Fruit fly (Drosophila melanogaster) whole organism, adult: ENCODE measurements around the gene RNF220.

Experiments
- CG11617 ChIP-seq: fragments of 200-800 bp; sonication (Bioruptor generic); optimal IDR thresholded peaks from 2 replicates; lab custom pipeline; 2017; ENCODE audit warnings: mild to moderate bottlenecking, missing biosample characterization, missing genetic modification reagents, missing genetic modification characterization
- CG12768 ChIP-seq: fragments of 200-800 bp; sonication (Bioruptor generic); optimal IDR thresholded peaks from 2 replicates; lab custom pipeline; 2017; ENCODE audit warnings: missing biosample characterization, missing genetic modification characterization, mild to moderate bottlenecking, moderate library complexity, missing genetic modification reagents
- CG14711 ChIP-seq: fragments of 200-800 bp; sonication (Bioruptor generic); optimal IDR thresholded peaks from 2 replicates; lab custom pipeline; 2018; ENCODE audit warnings: missing biosample characterization, mild to moderate bottlenecking, missing genetic modification characterization, moderate library complexity
- CG1620 ChIP-seq: fragments of 200-800 bp; sonication (Bioruptor generic); optimal IDR thresholded peaks from 2 replicates; lab custom pipeline; 2016; ENCODE audit warnings: missing biosample characterization, missing genetic modification characterization
- CG33017 ChIP-seq: fragments of 200-800 bp; sonication (Bioruptor generic); optimal IDR thresholded peaks from 2 replicates; lab custom pipeline; 2018; ENCODE audit warnings: missing biosample characterization, mild to moderate bottlenecking, missing genetic modification characterization, moderate library complexity
- CG5204 ChIP-seq: fragments of 200-800 bp; sonication (Bioruptor generic); optimal IDR thresholded peaks from 2 replicates; lab custom pipeline; 2016; ENCODE audit warnings: missing biosample characterization, missing genetic modification characterization
- CG7045 ChIP-seq: fragments of 200-800 bp; sonication (Bioruptor generic); optimal IDR thresholded peaks from 2 replicates; lab custom pipeline; 2017; ENCODE audit warnings: missing biosample characterization, mild to moderate bottlenecking, missing genetic modification characterization
- CG7101 ChIP-seq: fragments of 200-800 bp; sonication (Bioruptor generic); optimal IDR thresholded peaks from 2 replicates; lab custom pipeline; 2018; ENCODE audit warnings: missing biosample characterization, mild to moderate bottlenecking, missing genetic modification characterization, moderate library complexity
- Clk ChIP-seq: fragments of 200-800 bp; sonication (Bioruptor generic); optimal IDR thresholded peaks from 2 replicates; lab custom pipeline; 2017; ENCODE audit warnings: missing biosample characterization, missing genetic modification characterization
- Crg-1 ChIP-seq: fragments of 200-800 bp; sonication (Bioruptor generic); optimal IDR thresholded peaks from 2 replicates; lab custom pipeline; 2016; ENCODE audit warnings: missing biosample characterization, missing genetic modification characterization
- Hr96 ChIP-seq: fragments of 200-800 bp; sonication (Bioruptor generic); optimal IDR thresholded peaks from 2 replicates; lab custom pipeline; 2016; ENCODE audit warnings: missing biosample characterization, missing genetic modification characterization
- Mnt ChIP-seq: fragments of 200-800 bp; sonication (Bioruptor generic); optimal IDR thresholded peaks from 2 replicates; lab custom pipeline; 2016; ENCODE audit warnings: missing biosample characterization, mild to moderate bottlenecking, missing genetic modification characterization
- bab1 ChIP-seq: fragments of 200-800 bp; sonication (Bioruptor generic); optimal IDR thresholded peaks from 3 replicates; lab custom pipeline; 2019; ENCODE audit warnings: missing biosample characterization, mild to moderate bottlenecking, missing genetic modification characterization, moderate library complexity
- cic ChIP-seq: fragments of 200-800 bp; sonication (Bioruptor generic); optimal IDR thresholded peaks from 2 replicates; lab custom pipeline; 2017; ENCODE audit warnings: missing biosample characterization, mild to moderate bottlenecking, missing genetic modification characterization, moderate library complexity
- cnc ChIP-seq, 2 experiments: fragments of >200 bp; optimal IDR thresholded peaks; 2 replicates each; lab custom pipeline; 2017
- kay ChIP-seq: fragments of 200-800 bp; sonication (Bioruptor generic); peaks from one replicate; lab custom pipeline; 2016; ENCODE audit warnings: missing biosample characterization, missing genetic modification characterization, borderline replicate concordance
- ovo ChIP-seq: fragments of 200-800 bp; sonication (Bioruptor generic); optimal IDR thresholded peaks from 2 replicates; lab custom pipeline; 2016; ENCODE audit warnings: missing biosample characterization, missing genetic modification characterization
- pad ChIP-seq: fragments of 200-800 bp; sonication (Bioruptor generic); optimal IDR thresholded peaks from 3 replicates; lab custom pipeline; 2017; ENCODE audit warnings: missing biosample characterization, missing genetic modification characterization, mild to moderate bottlenecking, moderate library complexity, missing genetic modification reagents
- tj ChIP-seq: fragments of 200-800 bp; sonication (Bioruptor generic); optimal IDR thresholded peaks from 3 replicates; lab custom pipeline; 2017; ENCODE audit warnings: missing biosample characterization, mild to moderate bottlenecking, missing genetic modification characterization, moderate library complexity
- toe ChIP-seq: fragments of 200-800 bp; sonication (Bioruptor generic); optimal IDR thresholded peaks from 2 replicates; lab custom pipeline; 2016; ENCODE audit warnings: missing biosample characterization, missing genetic modification characterization

Gene RNF220

dm6 chr3R:22753600-22753894 lies 27.3 kb upstream of the RNF220 start:
- TF ChIP-seq cnc (optimal IDR thresholded peaks at IDR 0.05; lab: Kevin White, UChicago) (no peak), CG33017 (tag; lab: Kevin White, UChicago) (no peak), cic (GFP tag; lab: Kevin White, UChicago) (peak; percentile 67)

dm6 chr3R:22752929-22753328 lies 26.7 kb upstream of the RNF220 start:
- no peak for TF ChIP-seq kay
- no peak for TF ChIP-seq bab1 (GFP tag; lab: Kevin White, UChicago)
- TF ChIP-seq CG1620 (GFP tag; lab: Kevin White, UChicago): no peak
- TF ChIP-seq CG12768 (GFP tag; lab: Kevin White, UChicago): no peak
- no peak for TF ChIP-seq CG7045
- no peak for TF ChIP-seq ovo (GFP tag; lab: Kevin White, UChicago)

- TF ChIP-seq CG1620 (GFP tag; lab: Kevin White, UChicago): no peak
- no peak for TF ChIP-seq bab1 (GFP tag; lab: Kevin White, UChicago)
- TF ChIP-seq pad (GFP tag; lab: Kevin White, UChicago): no peak
- TF ChIP-seq Clk (GFP tag; lab: Kevin White, UChicago): no peak
- no peak for TF ChIP-seq CG11617 (GFP tag; lab: Kevin White, UChicago)
- no peak for TF ChIP-seq Hr96 (GFP tag; lab: Kevin White, UChicago)
- no peak for TF ChIP-seq CG33017 (tag; lab: Kevin White, UChicago)
- no peak for TF ChIP-seq tj
These were observed 25.5 kb upstream of the RNF220 start for dm6 chr3R:22751698-22752097.

- TF ChIP-seq Mnt (GFP tag; lab: Kevin White, UChicago): no peak
These were observed 24.9 kb upstream of the RNF220 start for dm6 chr3R:22751111-22751510.

- peak; percentile 85 for TF ChIP-seq CG7101 (tag; lab: Kevin White, UChicago)
- TF ChIP-seq Crg-1 (GFP tag; lab: Kevin White, UChicago): peak; percentile 69
- TF ChIP-seq bab1 (GFP tag; lab: Kevin White, UChicago): peak; percentile 90
- peak; percentile 89 for TF ChIP-seq CG1620 (GFP tag; lab: Kevin White, UChicago)
- TF ChIP-seq ovo (GFP tag; lab: Kevin White, UChicago): peak; percentile 79
- no peak for TF ChIP-seq CG5204
- peak; percentile 92 for TF ChIP-seq Hr96 (GFP tag; lab: Kevin White, UChicago)
- peak; percentile 78 for TF ChIP-seq Clk (GFP tag; lab: Kevin White, UChicago)
- TF ChIP-seq toe (GFP tag; lab: Kevin White, UChicago): no peak
- TF ChIP-seq Mnt (GFP tag; lab: Kevin White, UChicago): peak; percentile 76
- peak; percentile 98 for TF ChIP-seq CG14711
- TF ChIP-seq CG12768 (GFP tag; lab: Kevin White, UChicago): peak; percentile 82
- TF ChIP-seq CG7045: peak; percentile 80
- TF ChIP-seq CG11617 (GFP tag; lab: Kevin White, UChicago): peak; percentile 83
- TF ChIP-seq cnc (optimal IDR thresholded peaks at IDR 0.05; lab: Kevin White, UChicago): no peak
- peak; percentile 44 for TF ChIP-seq cic (GFP tag; lab: Kevin White, UChicago)
- TF ChIP-seq tj: peak; percentile 89
- peak; percentile 59 for TF ChIP-seq pad (GFP tag; lab: Kevin White, UChicago)
- peak; percentile 83 for TF ChIP-seq CG33017 (tag; lab: Kevin White, UChicago)
- TF ChIP-seq kay: no peak
These were observed 24.3 kb upstream of the RNF220 start, which contains the start of the genes rumi, CG7029 and Usp12-46 for dm6 chr3R:22750534-22750947. TSS of gene rumi (minus strand) at chr3R:22750597. TSS of gene CG7029 (plus strand) at chr3R:22750901. TSS of gene Usp12-46 (plus strand) at chr3R:22750901.

dm6 chr3R:22750039-22750438 lies 23.8 kb upstream of the RNF220 start:
- TF ChIP-seq CG5204 (no peak), cic (GFP tag; lab: Kevin White, UChicago) (no peak), CG1620 (GFP tag; lab: Kevin White, UChicago) (no peak), Hr96 (GFP tag; lab: Kevin White, UChicago) (no peak), CG7101 (tag; lab: Kevin White, UChicago) (no peak), kay (no peak)

- no peak for TF ChIP-seq ovo (GFP tag; lab: Kevin White, UChicago)
- TF ChIP-seq Hr96 (GFP tag; lab: Kevin White, UChicago): no peak
- TF ChIP-seq cnc (optimal IDR thresholded peaks at IDR 0.05; lab: Kevin White, UChicago): no peak
- TF ChIP-seq cic (GFP tag; lab: Kevin White, UChicago): no peak
- TF ChIP-seq pad (GFP tag; lab: Kevin White, UChicago): no peak
- no peak for TF ChIP-seq tj
These were observed 22.7 kb upstream of the RNF220 start, which contains the start of gene CG31139 for dm6 chr3R:22748956-22749355. TSS of gene CG31139 (minus strand) at chr3R:22749056.

dm6 chr3R:22747423-22748090 lies 21.3 kb upstream of the RNF220 start, which contains the start of gene CG17141:
TSS of gene CG17141 (minus strand) at chr3R:22747599.
- peak; percentile 84 for TF ChIP-seq bab1 (GFP tag; lab: Kevin White, UChicago)
- TF ChIP-seq CG7101 (tag; lab: Kevin White, UChicago): no peak
